Worm (Caenorhabditis elegans) whole organism, late embryonic: ENCODE data around the gene grd-9.

Experiments used
- ceh-6 ChIP-seq: fragments of 200-800 bp; sonication (Bioruptor generic); optimal IDR thresholded peaks from 2 replicates; lab custom pipeline; 2018; ENCODE audit warnings: mild to moderate bottlenecking, missing genetic modification characterization, missing compliant biosample characterization
- dmd-4 ChIP-seq: sonication (generic microtip); optimal IDR thresholded peaks from 2 replicates; lab custom pipeline; 2016; ENCODE audit warnings: borderline replicate concordance, missing genetic modification characterization, missing compliant biosample characterization
- fax-1 ChIP-seq: sonication (generic microtip); optimal IDR thresholded peaks from 2 replicates; lab custom pipeline; 2016; ENCODE audit warnings: missing genotype, missing genetic modification characterization, missing compliant biosample characterization
- hlh-13 ChIP-seq: fragments of 200-800 bp; sonication (Bioruptor generic); optimal IDR thresholded peaks from 2 replicates; lab custom pipeline; 2018; ENCODE audit warnings: mild to moderate bottlenecking, missing genetic modification characterization, missing compliant biosample characterization
- lim-6 ChIP-seq: sonication (generic microtip); optimal IDR thresholded peaks from 2 replicates; lab custom pipeline; 2016; ENCODE audit warnings: missing genetic modification characterization, missing compliant biosample characterization
- nfya-1 ChIP-seq: sonication (generic microtip); optimal IDR thresholded peaks from 2 replicates; lab custom pipeline; 2017; ENCODE audit warnings: missing genetic modification characterization, mild to moderate bottlenecking, missing compliant biosample characterization, antibody characterized with exemption, moderate library complexity
- pag-3 ChIP-seq: sonication (generic microtip); optimal IDR thresholded peaks from 2 replicates; lab custom pipeline; 2016; ENCODE audit warnings: missing compliant biosample characterization, missing genetic modification characterization, borderline replicate concordance
- pha-2 ChIP-seq: sonication (generic microtip); optimal IDR thresholded peaks from 2 replicates; lab custom pipeline; 2017; ENCODE audit warnings: mild to moderate bottlenecking, missing genetic modification characterization, missing compliant biosample characterization
- syd-9 ChIP-seq: sonication (generic microtip); optimal IDR thresholded peaks from 2 replicates; lab custom pipeline; 2016; ENCODE audit warnings: mild to moderate bottlenecking, missing genetic modification characterization, moderate library complexity, missing compliant biosample characterization
- tbx-2 ChIP-seq: sonication (generic microtip); optimal IDR thresholded peaks from 2 replicates; lab custom pipeline; 2016; ENCODE audit warnings: missing genetic modification characterization, missing compliant biosample characterization
- tbx-7 ChIP-seq: sonication (generic microtip); optimal IDR thresholded peaks from 2 replicates; lab custom pipeline; 2016; ENCODE audit warnings: missing genotype, missing genetic modification characterization, missing compliant biosample characterization
- ttx-3 ChIP-seq: sonication (generic microtip); optimal IDR thresholded peaks from 2 replicates; lab custom pipeline; 2016; ENCODE audit warnings: missing genetic modification reagents, missing genetic modification characterization, missing compliant biosample characterization
- unc-86 ChIP-seq: sonication (generic microtip); optimal IDR thresholded peaks from 2 replicates; lab custom pipeline; 2016; ENCODE audit warnings: missing genetic modification characterization, missing compliant biosample characterization

ce11 chrV:5852084-5852483, 43.0 kb upstream of the grd-9 start:
- TF ChIP-seq lim-6 (no peak), nfya-1 (no peak), hlh-13 (GFP tag; lab: Kevin White, UChicago) (no peak), tbx-2 (no peak), syd-9 (tag; lab: Kevin White, UChicago) (no peak), pag-3 (tag; lab: Kevin White, UChicago) (no peak), ttx-3 (tag; lab: Kevin White, UChicago) (no peak), fax-1 (tag; lab: Kevin White, UChicago) (no peak), dmd-4 (tag; lab: Kevin White, UChicago) (no peak), tbx-7 (no peak), ceh-6 (GFP tag; lab: Kevin White, UChicago) (no peak), unc-86 (no peak), pha-2 (tag; lab: Kevin White, UChicago) (no peak)
